Worm (Caenorhabditis elegans) whole organism, early embryonic: Measurements from ENCODE around the gene spex-3.

ENCODE experiments used
- F13C5.2 ChIP-seq: sonication (generic microtip); optimal IDR thresholded peaks from 2 replicates; lab custom pipeline; 2017; ENCODE audit warnings: mild to moderate bottlenecking, missing genetic modification characterization, inconsistent platforms, missing compliant biosample characterization
- aly-1 ChIP-seq: sonication (generic microtip); optimal IDR thresholded peaks from 2 replicates; lab custom pipeline; 2016; ENCODE audit warnings: missing genetic modification characterization, missing compliant biosample characterization
- ama-1 ChIP-seq: fragments of 150-350 bp; optimal IDR thresholded peaks from 2 replicates; lab custom pipeline; 2014
- ceh-36 ChIP-seq: sonication (generic microtip); optimal IDR thresholded peaks from 2 replicates; lab custom pipeline; 2016; ENCODE audit warnings: missing genetic modification characterization, inconsistent platforms, missing compliant biosample characterization
- ets-7 ChIP-seq: sonication (generic microtip); optimal IDR thresholded peaks from 2 replicates; lab custom pipeline; 2016; ENCODE audit warnings: missing genotype, missing genetic modification characterization, missing compliant biosample characterization
- hmg-4 ChIP-seq: fragments of 200-800 bp; sonication (Bioruptor generic); optimal IDR thresholded peaks from 2 replicates; lab custom pipeline; 2018; ENCODE audit warnings: mild to moderate bottlenecking, missing genetic modification characterization, missing compliant biosample characterization
- hnd-1 ChIP-seq: sonication (generic microtip); optimal IDR thresholded peaks from 2 replicates; lab custom pipeline; 2016; ENCODE audit warnings: missing genetic modification characterization, missing compliant biosample characterization
- sea-1 ChIP-seq: fragments of 200-800 bp; sonication (Bioruptor generic); conservative IDR thresholded peaks from 2 replicates; pipeline ENCODE4 v1.3.6; 2022; ENCODE audit warnings: missing genetic modification characterization, missing compliant biosample characterization

DNA sequence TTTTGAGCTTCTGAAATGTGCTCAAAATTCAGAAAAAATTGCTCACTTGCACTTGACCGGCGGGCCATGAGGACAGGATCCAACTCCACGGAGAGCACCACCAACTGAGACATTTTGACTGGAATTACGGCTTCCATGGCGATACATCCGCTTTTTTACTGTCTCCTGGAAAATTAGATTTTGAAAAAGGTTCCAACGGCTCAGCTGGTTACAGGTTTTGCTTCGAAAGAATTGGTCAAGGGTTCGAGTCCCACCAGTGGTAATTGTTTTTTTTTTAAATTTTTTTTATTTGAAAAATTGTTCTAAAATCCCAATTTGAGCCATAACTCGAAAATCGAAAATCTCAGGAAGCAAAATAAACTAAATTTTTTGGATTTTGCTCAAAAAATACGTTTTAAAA lies 39.8 kb downstream of the spex-3 start:
- TF ChIP-seq hmg-4 (GFP tag; lab: Kevin White, UChicago) (no peak), hnd-1 (no peak), ama-1 (lab: Kevin White, UChicago) (no peak), sea-1 (GFP tag; lab: Robert Waterston, UW) (no peak), F13C5.2 (tag; lab: Kevin White, UChicago) (no peak), ets-7 (no peak), ceh-36 (tag; lab: Kevin White, UChicago) (no peak), aly-1 (tag; lab: Kevin White, UChicago) (no peak)
